Worm (Caenorhabditis elegans) whole organism, early embryonic: ENCODE results near the gene mab-10.

Experiments used
- ama-1 ChIP-seq: fragments of 150-350 bp; optimal IDR thresholded peaks from 2 replicates; lab custom pipeline; 2014
- ceh-13 ChIP-seq: fragments of 200-800 bp; sonication (Bioruptor generic); optimal IDR thresholded peaks from 2 replicates; lab custom pipeline; 2018; ENCODE audit warnings: mild to moderate bottlenecking, missing genetic modification characterization, missing compliant biosample characterization
- ceh-36 ChIP-seq: sonication (generic microtip); optimal IDR thresholded peaks from 2 replicates; lab custom pipeline; 2016; ENCODE audit warnings: missing genetic modification characterization, inconsistent platforms, missing compliant biosample characterization
- ets-7 ChIP-seq: sonication (generic microtip); optimal IDR thresholded peaks from 2 replicates; lab custom pipeline; 2016; ENCODE audit warnings: missing genotype, missing genetic modification characterization, missing compliant biosample characterization
- flt-1 ChIP-seq: fragments of 200-800 bp; sonication (Bioruptor generic); IDR thresholded peaks from 2 replicates; pipeline ENCODE4 v1.3.6; 2022; ENCODE audit warnings: missing genetic modification characterization, missing compliant biosample characterization
- hmbx-1 ChIP-seq: sonication (generic microtip); optimal IDR thresholded peaks from 2 replicates; lab custom pipeline; 2016; ENCODE audit warnings: mild to moderate bottlenecking, missing genetic modification characterization, missing compliant biosample characterization
- hmg-4 ChIP-seq: fragments of 200-800 bp; sonication (Bioruptor generic); optimal IDR thresholded peaks from 2 replicates; lab custom pipeline; 2018; ENCODE audit warnings: mild to moderate bottlenecking, missing genetic modification characterization, missing compliant biosample characterization
- hnd-1 ChIP-seq: sonication (generic microtip); optimal IDR thresholded peaks from 2 replicates; lab custom pipeline; 2016; ENCODE audit warnings: missing genetic modification characterization, missing compliant biosample characterization
- scrt-1 ChIP-seq: fragments of 200-800 bp; sonication (Bioruptor generic); IDR thresholded peaks from 2 replicates; pipeline ENCODE4 v1.3.6; 2022; ENCODE audit warnings: missing genetic modification characterization, missing compliant biosample characterization
- tbx-11 ChIP-seq: fragments of 200-800 bp; sonication (Bioruptor generic); IDR thresholded peaks from 2 replicates; pipeline ENCODE4 v1.3.6; 2022; ENCODE audit warnings: missing genetic modification characterization, missing compliant biosample characterization
- tbx-37 ChIP-seq: fragments of 200-800 bp; sonication (Bioruptor generic); conservative IDR thresholded peaks from 2 replicates; pipeline ENCODE4 v1.3.6; 2022; ENCODE audit warnings: missing genetic modification reagents, missing genetic modification characterization, missing compliant biosample characterization

ce11 chrII:10523031-10523430, 4.9 kb upstream of the mab-10 start:
- TF ChIP-seq ets-7 (tag; lab: Kevin White, UChicago) (no peak), scrt-1 (no peak), ama-1 (lab: Kevin White, UChicago) (no peak), tbx-11 (GFP tag; lab: Robert Waterston, UW) (no peak), hmg-4 (GFP tag; lab: Kevin White, UChicago) (no peak), hnd-1 (no peak), ceh-36 (no peak), flt-1 (GFP tag; lab: Robert Waterston, UW) (no peak), tbx-37 (GFP tag; lab: Robert Waterston, UW) (no peak), hmbx-1 (tag; lab: Kevin White, UChicago) (no peak), ceh-13 (GFP tag; lab: Kevin White, UChicago) (no peak)
